Worm (Caenorhabditis elegans): ENCODE data around the gene F17E9.5.

F17E9.5 gene

ce11 chrIV:8377501-8377900 lies 31.9 kb downstream of the F17E9.5 start, which contains the start of gene D2096.7:
D2096.7 (minus strand) TSS chrIV:8377630.
- no peak for TF ChIP-seq lin-29 (GFP tag; IDR thresholded peaks at IDR 0.05)
- TF ChIP-seq daf-12 (tag; optimal IDR thresholded peaks at IDR 0.05) = no peak
- TF ChIP-seq Y5F2A.4 (GFP tag; optimal IDR thresholded peaks at IDR 0.05) = peak; percentile 62
- TF ChIP-seq zfp-3 (GFP tag; conservative IDR thresholded peaks at IDR 0.05) = 0 out of 2 replicates have a peak, but pooled peaks have one; percentile 36
- TF ChIP-seq F44E2.7 (GFP tag; IDR thresholded peaks at IDR 0.05) = no peak
- no peak for TF ChIP-seq fkh-10 (GFP tag; optimal IDR thresholded peaks at IDR 0.05)
- TF ChIP-seq spr-1 (tag; optimal IDR thresholded peaks at IDR 0.05) = peak; percentile 33
- peak; percentile 64 for TF ChIP-seq lin-13 (GFP tag; optimal IDR thresholded peaks at IDR 0.05)
- TF ChIP-seq tra-1 (GFP tag; IDR thresholded peaks at IDR 0.05) = no peak; the same call in 1 of the 2 replicates
- no peak for TF ChIP-seq dpl-1 (GFP tag; optimal IDR thresholded peaks at IDR 0.05)
- 0 out of 2 replicates have a peak, but pooled peaks have one; percentile 40 for TF ChIP-seq lin-1 (GFP tag; IDR thresholded peaks at IDR 0.05)
- peak; percentile 89 for TF ChIP-seq ama-1 (optimal IDR thresholded peaks at IDR 0.05)
- TF ChIP-seq Y48G9A.11 (GFP tag; IDR thresholded peaks at IDR 0.05) = peak; percentile 85
- no peak for TF ChIP-seq dve-1 (tag; optimal IDR thresholded peaks at IDR 0.05; ENCODE audit: insufficient read depth)
- TF ChIP-seq unc-62 (GFP tag; optimal IDR thresholded peaks at IDR 0.05 in 1 of 2) = no peak
- no peak for TF ChIP-seq unc-62 (tag; optimal IDR thresholded peaks at IDR 0.05)
- TF ChIP-seq nhr-77 (tag; optimal IDR thresholded peaks at IDR 0.05) = no peak
- no peak for TF ChIP-seq egl-27 (tag; optimal IDR thresholded peaks at IDR 0.05)
- TF ChIP-seq vab-7 (GFP tag; IDR thresholded peaks at IDR 0.05) = no peak
- TF ChIP-seq ces-1 (GFP tag; optimal IDR thresholded peaks at IDR 0.05) = no peak
- no peak for TF ChIP-seq attf-4 (tag; optimal IDR thresholded peaks at IDR 0.05)
- TF ChIP-seq nhr-28 (tag; optimal IDR thresholded peaks at IDR 0.05) = no peak
- no peak for TF ChIP-seq F37D6.2 (tag; optimal IDR thresholded peaks at IDR 0.05)
- TF ChIP-seq daf-8 (GFP tag; IDR thresholded peaks at IDR 0.05) = no peak
- TF ChIP-seq gei-8 (GFP tag; optimal IDR thresholded peaks at IDR 0.05) = no peak
- peak; percentile 64; the same call in 1 of the 2 replicates for TF ChIP-seq dmd-8 (GFP tag; IDR thresholded peaks at IDR 0.05)
- no peak for TF ChIP-seq fos-1 (tag; optimal IDR thresholded peaks at IDR 0.05)
- peak; percentile 58 for TF ChIP-seq nhr-102 (tag; optimal IDR thresholded peaks at IDR 0.05)
- TF ChIP-seq nhr-76 (tag; optimal IDR thresholded peaks at IDR 0.05) = no peak
- no peak for TF ChIP-seq madf-9 (GFP tag; conservative IDR thresholded peaks at IDR 0.05)
- TF ChIP-seq D1046.2 (GFP tag; IDR thresholded peaks at IDR 0.05) = peak; percentile 30; the same call in 1 of the 2 replicates
- TF ChIP-seq tag-97 (GFP tag; IDR thresholded peaks at IDR 0.05) = no peak
- TF ChIP-seq lim-7 (GFP tag; IDR thresholded peaks at IDR 0.05) = peak; percentile 66; the same call in 1 of the 2 replicates
- no peak for TF ChIP-seq nhr-237 (tag; optimal IDR thresholded peaks at IDR 0.05)
- TF ChIP-seq F26F4.8 (GFP tag; conservative IDR thresholded peaks at IDR 0.05) = no peak
- TF ChIP-seq set-16 (GFP tag; IDR thresholded peaks at IDR 0.05) = no peak
- TF ChIP-seq rbr-2 (tag; optimal IDR thresholded peaks at IDR 0.05) = no peak
- no peak for TF ChIP-seq mdl-1 (tag; optimal IDR thresholded peaks at IDR 0.05)
- peak; percentile 42 for TF ChIP-seq spr-3 (GFP tag; optimal IDR thresholded peaks at IDR 0.05)
- peak; percentile 89 for TF ChIP-seq Y105C5A.15 (GFP tag; IDR thresholded peaks at IDR 0.05)
- TF ChIP-seq lin-15B (tag; optimal IDR thresholded peaks at IDR 0.05) = no peak
- peak; percentile 94 for TF ChIP-seq F49E8.2 (tag; optimal IDR thresholded peaks at IDR 0.05; ENCODE audit: borderline replicate concordance)
- TF ChIP-seq F10B5.3 (tag; optimal IDR thresholded peaks at IDR 0.05) = no peak
- TF ChIP-seq hlh-11 (tag; optimal IDR thresholded peaks at IDR 0.05) = no peak
- peak; percentile 44 for TF ChIP-seq duxl-1 (tag; optimal IDR thresholded peaks at IDR 0.05; ENCODE audit: poor library complexity)
- TF ChIP-seq madf-5 (GFP tag; IDR thresholded peaks at IDR 0.05) = peak; percentile 56 to 88; a peak in 2 of 4 replicates
- TF ChIP-seq nhr-48 (tag; optimal IDR thresholded peaks at IDR 0.05) = no peak
- peak; percentile 69 for TF ChIP-seq egl-43 (GFP tag; IDR thresholded peaks at IDR 0.05)
- peak; percentile 70 for TF ChIP-seq unc-130 (GFP tag; optimal IDR thresholded peaks at IDR 0.05)
- TF ChIP-seq mxl-3 (GFP tag; optimal IDR thresholded peaks at IDR 0.05) = peak; percentile 39
- TF ChIP-seq pha-4 (GFP tag; IDR thresholded peaks at IDR 0.05) = peak; percentile 74
- no peak for TF ChIP-seq pha-4 (tag; optimal IDR thresholded peaks at IDR 0.05)
